Worm (Caenorhabditis elegans): ENCODE data around the gene srw-21.

The srw-21 gene

DNA sequence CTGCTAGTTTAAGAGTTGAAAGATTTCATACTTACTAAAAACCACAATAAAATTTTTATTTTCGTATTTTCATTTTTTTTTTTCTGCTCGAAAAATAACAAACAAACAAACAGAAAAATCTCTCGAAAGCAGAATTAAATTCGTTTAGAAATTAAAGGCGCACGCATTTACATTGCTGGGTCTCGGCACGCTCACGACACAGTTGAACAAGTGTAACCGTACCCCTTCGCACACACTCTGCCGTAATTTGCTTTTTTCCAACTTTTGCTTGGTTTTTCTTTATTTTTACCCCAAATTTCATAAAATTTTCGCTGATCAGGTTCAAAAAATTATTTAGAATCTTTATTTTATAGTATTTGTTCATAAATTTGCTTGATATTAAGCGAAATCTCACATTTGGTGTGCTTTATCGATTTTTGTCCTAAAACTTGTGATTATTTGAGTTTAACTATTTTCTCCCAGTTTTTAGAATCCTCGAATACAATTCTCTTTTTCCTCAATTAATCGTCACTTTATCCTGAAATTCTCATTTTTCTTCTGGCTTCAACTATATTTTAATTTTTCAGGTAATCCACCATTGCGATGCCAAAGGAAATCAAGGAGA, 23.9 kb downstream of the srw-21 start, which contains the start of gene rpl-38 (continued):
- no peak for TF ChIP-seq pha-4 (GFP tag; IDR thresholded peaks at IDR 0.05)
- TF ChIP-seq pha-4 (tag; optimal IDR thresholded peaks at IDR 0.05), result peak; percentile 80
- peak; percentile 7 for TF ChIP-seq unc-130 (GFP tag; optimal IDR thresholded peaks at IDR 0.05)
- TF ChIP-seq nhr-48 (tag; optimal IDR thresholded peaks at IDR 0.05), result peak; percentile 39
- TF ChIP-seq duxl-1 (tag; optimal IDR thresholded peaks at IDR 0.05; ENCODE audit: poor library complexity), result peak; percentile 65
- TF ChIP-seq snpc-4 (tag; optimal IDR thresholded peaks at IDR 0.05), result peak; percentile 21
- TF ChIP-seq rbr-2 (tag; optimal IDR thresholded peaks at IDR 0.05), result peak; percentile 69
- TF ChIP-seq madf-5 (GFP tag; IDR thresholded peaks at IDR 0.05), result no peak
- 0 out of 2 replicates have a peak, but pooled peaks have one; percentile 40 for TF ChIP-seq ceh-20 (GFP tag; IDR thresholded peaks at IDR 0.05)
- peak; percentile 80 for TF ChIP-seq dpl-1 (GFP tag; optimal IDR thresholded peaks at IDR 0.05)
- no peak for TF ChIP-seq daf-8 (GFP tag; IDR thresholded peaks at IDR 0.05)
- no peak for TF ChIP-seq fos-1 (tag; optimal IDR thresholded peaks at IDR 0.05)
- peak; percentile 83 for TF ChIP-seq nhr-77 (tag; optimal IDR thresholded peaks at IDR 0.05)
- TF ChIP-seq lin-38 (GFP tag; IDR thresholded peaks at IDR 0.05), result peak; percentile 78
- peak; percentile 63 for TF ChIP-seq nhr-11 (tag; optimal IDR thresholded peaks at IDR 0.05)
- peak; percentile 42 for TF ChIP-seq nhr-6 (tag; optimal IDR thresholded peaks at IDR 0.05)
- peak; percentile 47 for TF ChIP-seq F37D6.2 (tag; optimal IDR thresholded peaks at IDR 0.05)
- peak in 1 of 2 experiments; percentile 62 for TF ChIP-seq hif-1 (tag; optimal IDR thresholded peaks at IDR 0.05)
- TF ChIP-seq F10B5.3 (tag; optimal IDR thresholded peaks at IDR 0.05), result peak; percentile 56
- TF ChIP-seq nhr-237 (tag; optimal IDR thresholded peaks at IDR 0.05), result no peak
- TF ChIP-seq snpc-1.2 (GFP tag; IDR thresholded peaks at IDR 0.05), result peak; percentile 60
- TF ChIP-seq mes-2 (tag; optimal IDR thresholded peaks at IDR 0.05; ENCODE audit: poor library complexity, severe bottlenecking), result peak; percentile 94
- peak; percentile 100 for TF ChIP-seq D1046.2 (GFP tag; IDR thresholded peaks at IDR 0.05)
- peak; percentile 55; the same call in 1 of the 2 replicates for TF ChIP-seq T26A8.4 (GFP tag; IDR thresholded peaks at IDR 0.05)
- TF ChIP-seq lim-7 (GFP tag; IDR thresholded peaks at IDR 0.05), result no peak
- TF ChIP-seq lsy-2 (tag; optimal IDR thresholded peaks at IDR 0.05), result peak; percentile 95 to 99
- peak; percentile 52; the same call in 1 of the 2 replicates for TF ChIP-seq dmd-6 (GFP tag; IDR thresholded peaks at IDR 0.05)
- peak; percentile 38; the same call in 1 of the 2 replicates for TF ChIP-seq vab-7 (GFP tag; IDR thresholded peaks at IDR 0.05)
- peak; percentile 60 for TF ChIP-seq F49E8.2 (tag; optimal IDR thresholded peaks at IDR 0.05; ENCODE audit: borderline replicate concordance)
- 0 out of 2 replicates have a peak, but pooled peaks have one; percentile 26 for TF ChIP-seq php-3 (GFP tag; IDR thresholded peaks at IDR 0.05)
- peak; percentile 35; the same call in 1 of the 2 replicates for TF ChIP-seq ceh-44 (GFP tag; IDR thresholded peaks at IDR 0.05)
- TF ChIP-seq fkh-10 (GFP tag; optimal IDR thresholded peaks at IDR 0.05), result peak; percentile 29
- peak; percentile 76 for TF ChIP-seq hlh-30 (tag; optimal IDR thresholded peaks at IDR 0.05; ENCODE audit: insufficient read depth)

DNA sequence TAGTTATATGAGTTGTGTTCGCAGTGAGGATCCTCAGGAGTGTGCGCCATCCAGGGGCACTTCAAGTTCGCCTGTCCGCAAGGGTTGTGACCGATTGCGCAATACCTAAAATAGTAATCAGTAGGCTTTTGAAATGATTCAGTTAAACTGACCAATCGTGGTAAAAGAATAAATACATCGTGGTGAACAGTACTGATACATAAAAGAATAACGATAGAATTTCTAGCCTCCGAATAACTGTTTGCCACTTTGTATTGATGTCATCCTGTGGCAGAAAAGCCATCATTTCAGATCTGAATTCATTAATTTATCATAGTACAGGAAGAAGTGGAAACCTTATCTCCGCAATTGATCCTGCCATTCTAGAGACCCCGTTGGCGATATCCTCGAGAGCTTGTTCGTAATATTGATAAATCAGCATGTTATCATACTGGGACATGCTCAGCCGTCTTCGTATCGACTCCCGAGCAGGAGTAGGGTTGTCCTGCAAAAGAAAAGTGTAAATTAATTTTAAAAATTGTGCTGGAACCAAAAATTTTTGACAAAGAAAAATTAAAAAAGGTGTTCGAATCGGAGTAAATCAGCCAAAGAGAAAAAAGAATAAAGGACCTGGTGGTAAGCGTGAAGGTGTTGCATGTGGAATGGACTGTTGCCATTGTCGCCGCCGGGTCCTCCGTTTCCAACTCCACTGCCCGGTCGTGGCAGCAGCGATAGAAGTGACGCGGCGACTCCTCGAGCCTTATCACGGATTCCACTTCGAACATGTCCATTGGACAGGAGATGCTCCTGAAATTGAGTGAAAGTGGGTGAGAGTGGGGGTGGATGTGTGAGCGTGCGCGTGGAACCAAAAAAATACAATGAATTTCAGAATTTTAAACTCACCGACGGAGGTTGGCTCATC, 25.2 kb downstream of the srw-21 start:
- TF ChIP-seq ceh-20 (GFP tag; IDR thresholded peaks at IDR 0.05), result no peak
- TF ChIP-seq cey-2 (tag; optimal IDR thresholded peaks at IDR 0.05; ENCODE audit: borderline replicate concordance, insufficient read depth), result no peak
- TF ChIP-seq mxl-3 (GFP tag; optimal IDR thresholded peaks at IDR 0.05), result no peak
- peak in 1 of 2 experiments; percentile 49 for TF ChIP-seq unc-62 (GFP tag; optimal IDR thresholded peaks at IDR 0.05 in 1 of 2)
- no peak for TF ChIP-seq unc-62 (tag; optimal IDR thresholded peaks at IDR 0.05)
- TF ChIP-seq ceh-62 (tag; optimal IDR thresholded peaks at IDR 0.05), result no peak
- no peak for TF ChIP-seq tra-1 (GFP tag; IDR thresholded peaks at IDR 0.05)
- TF ChIP-seq Y5F2A.4 (GFP tag; optimal IDR thresholded peaks at IDR 0.05), result peak; percentile 23
- no peak for TF ChIP-seq unc-39 (tag; optimal IDR thresholded peaks at IDR 0.05)
- TF ChIP-seq T26A8.4 (GFP tag; IDR thresholded peaks at IDR 0.05), result no peak
- no peak for TF ChIP-seq spr-3 (GFP tag; optimal IDR thresholded peaks at IDR 0.05)
- peak; percentile 53; the same call in 1 of the 2 replicates for TF ChIP-seq set-16 (GFP tag; IDR thresholded peaks at IDR 0.05)
- no peak for TF ChIP-seq dve-1 (tag; optimal IDR thresholded peaks at IDR 0.05; ENCODE audit: insufficient read depth)
- TF ChIP-seq Y75B8A.6 (GFP tag; IDR thresholded peaks at IDR 0.05), result no peak
- TF ChIP-seq nhr-42 (GFP tag; IDR thresholded peaks at IDR 0.05), result 0 out of 2 replicates have a peak, but pooled peaks have one; percentile 40
- TF ChIP-seq zip-11 (GFP tag; IDR thresholded peaks at IDR 0.05), result no peak
- TF ChIP-seq F10B5.3 (tag; optimal IDR thresholded peaks at IDR 0.05), result peak; percentile 17
- no peak for TF ChIP-seq ces-1 (GFP tag; optimal IDR thresholded peaks at IDR 0.05)
